Worm (Caenorhabditis elegans) whole organism, L1 larva: ENCODE data around the gene Y51A2B.8.

Source experiments
- C04F5.9 ChIP-seq: sonication (generic microtip); optimal IDR thresholded peaks from 2 replicates; lab custom pipeline; 2016; ENCODE audit warnings: missing genetic modification characterization, missing compliant biosample characterization
- C34B4.2 ChIP-seq: sonication (generic microtip); optimal IDR thresholded peaks from 2 replicates; lab custom pipeline; 2017; ENCODE audit warnings: mild to moderate bottlenecking, missing genetic modification characterization, missing compliant biosample characterization
- Y116A8C.19 ChIP-seq: sonication (generic microtip); optimal IDR thresholded peaks from 2 replicates; lab custom pipeline; 2016; ENCODE audit warnings: missing compliant biosample characterization, missing genetic modification characterization, borderline replicate concordance
- alr-1 ChIP-seq: fragments of 200-800 bp; sonication (Bioruptor generic); optimal IDR thresholded peaks from 2 replicates; lab custom pipeline; 2018; ENCODE audit warnings: borderline replicate concordance, mild to moderate bottlenecking, missing genetic modification characterization, missing compliant biosample characterization
- ceh-63 ChIP-seq: fragments of 200-800 bp; sonication (Bioruptor generic); optimal IDR thresholded peaks from 2 replicates; lab custom pipeline; 2018; ENCODE audit warnings: mild to moderate bottlenecking, missing genetic modification characterization, missing compliant biosample characterization
- ceh-8 ChIP-seq: fragments of 200-800 bp; sonication (Bioruptor generic); optimal IDR thresholded peaks from 2 replicates; lab custom pipeline; 2018; ENCODE audit warnings: mild to moderate bottlenecking, missing genetic modification characterization, moderate library complexity, missing compliant biosample characterization
- ceh-82 ChIP-seq, 3 experiments: fragments of 150-350 bp in 1 of 3; sonication (generic microtip) in 2 of 3; optimal IDR thresholded peaks; 2 replicates each; lab custom pipeline; 2014 to 2017; ENCODE audit warnings: missing biosample characterization in 3 of 3, missing genetic modification characterization in 3 of 3
- ceh-90 ChIP-seq: sonication (generic microtip); optimal IDR thresholded peaks from 2 replicates; lab custom pipeline; 2016; ENCODE audit warnings: missing genetic modification characterization, missing compliant biosample characterization
- efl-1 ChIP-seq, 4 experiments: fragments of 150-350 bp; optimal IDR thresholded peaks in 3 of 4; peaks in 1 of 4; 1 replicate in 1 of 4; 2 replicates in 3 of 4; lab custom pipeline; 2014; ENCODE audit warnings: missing biosample characterization in 2 of 4, missing genetic modification characterization in 2 of 4, missing genetic modification reagents in 2 of 4
- egl-13 ChIP-seq: sonication (generic microtip); optimal IDR thresholded peaks from 2 replicates; lab custom pipeline; 2016; ENCODE audit warnings: missing genotype, missing genetic modification reagents, missing genetic modification characterization, missing compliant biosample characterization
- elt-2 ChIP-seq: sonication (generic microtip); optimal IDR thresholded peaks from 2 replicates; lab custom pipeline; 2016; ENCODE audit warnings: missing genetic modification characterization, mild to moderate bottlenecking, inconsistent platforms, missing compliant biosample characterization, missing genetic modification reagents
- elt-3 ChIP-seq, 6 experiments: fragments of 150-350 bp in 1 of 6; sonication (generic microtip); optimal IDR thresholded peaks; 2 replicates each; lab custom pipeline; 2017 to 2018; ENCODE audit warnings: missing biosample characterization in 6 of 6, missing genetic modification characterization in 6 of 6, inconsistent platforms in 1 of 6
- fkh-10 ChIP-seq: sonication (generic microtip); optimal IDR thresholded peaks from 2 replicates; lab custom pipeline; 2017; ENCODE audit warnings: missing biosample characterization, missing genetic modification reagents, missing genetic modification characterization
- fkh-4 ChIP-seq: sonication (generic microtip); optimal IDR thresholded peaks from 2 replicates; lab custom pipeline; 2016; ENCODE audit warnings: missing compliant biosample characterization, missing genetic modification characterization, borderline replicate concordance
- hlh-4 ChIP-seq: sonication (generic microtip); optimal IDR thresholded peaks from 2 replicates; lab custom pipeline; 2016; ENCODE audit warnings: mild to moderate bottlenecking, missing genetic modification characterization, missing compliant biosample characterization
- isw-1 ChIP-seq: fragments of 200-800 bp; sonication (Bioruptor generic); IDR thresholded peaks from 2 replicates; pipeline ENCODE4 v1.3.6; 2022; ENCODE audit warnings: missing genetic modification characterization, missing compliant biosample characterization
- lin-13 ChIP-seq: fragments of 150-350 bp; optimal IDR thresholded peaks from 2 replicates; lab custom pipeline; 2014; ENCODE audit warnings: missing biosample characterization, missing genetic modification reagents, missing genetic modification characterization
- lin-39 ChIP-seq: fragments of 150-350 bp; optimal IDR thresholded peaks from 2 replicates; lab custom pipeline; 2014; ENCODE audit warnings: missing biosample characterization, missing genetic modification reagents, missing genetic modification characterization
- lir-3 ChIP-seq: sonication (generic microtip); optimal IDR thresholded peaks from 2 replicates; lab custom pipeline; 2016; ENCODE audit warnings: mild to moderate bottlenecking, missing genetic modification characterization, moderate library complexity, missing compliant biosample characterization; ENCODE audit not compliant: poor library complexity
- mdl-1 ChIP-seq, 2 experiments: fragments of 150-350 bp; optimal IDR thresholded peaks; 2 replicates each; lab custom pipeline; 2014 to 2017; ENCODE audit warnings: missing biosample characterization in 2 of 2, missing genetic modification characterization in 2 of 2, inconsistent platforms in 1 of 2
- mef-2 ChIP-seq: fragments of 150-350 bp; optimal IDR thresholded peaks from 2 replicates; lab custom pipeline; 2014; ENCODE audit warnings: missing biosample characterization, missing genetic modification characterization
- nhr-11 ChIP-seq: fragments of 150-350 bp; optimal IDR thresholded peaks from 2 replicates; lab custom pipeline; 2014; ENCODE audit warnings: missing biosample characterization, missing genetic modification characterization
- nhr-12 ChIP-seq: sonication (generic microtip); optimal IDR thresholded peaks from 2 replicates; lab custom pipeline; 2017; ENCODE audit warnings: missing biosample characterization, missing genetic modification characterization
- nhr-19 ChIP-seq: fragments of 200-800 bp; sonication (Bioruptor generic); conservative IDR thresholded peaks from 2 replicates; pipeline ENCODE4 v1.3.6; 2022; ENCODE audit warnings: missing genetic modification characterization, missing compliant biosample characterization
- nhr-20 ChIP-seq: sonication (generic microtip); optimal IDR thresholded peaks from 2 replicates; lab custom pipeline; 2016; ENCODE audit warnings: mild to moderate bottlenecking, missing genetic modification characterization, missing compliant biosample characterization
- nhr-28 ChIP-seq: fragments of 150-350 bp; optimal IDR thresholded peaks from 2 replicates; lab custom pipeline; 2014; ENCODE audit warnings: missing biosample characterization, missing genetic modification characterization
- nhr-47 ChIP-seq: sonication (generic microtip); optimal IDR thresholded peaks from 2 replicates; lab custom pipeline; 2016; ENCODE audit warnings: mild to moderate bottlenecking, missing genetic modification characterization, moderate library complexity, missing compliant biosample characterization
- nhr-76 ChIP-seq: sonication (generic microtip); optimal IDR thresholded peaks from 2 replicates; lab custom pipeline; 2017; ENCODE audit warnings: missing biosample characterization, missing genetic modification characterization
- nhr-77 ChIP-seq: fragments of 150-350 bp; optimal IDR thresholded peaks from 2 replicates; lab custom pipeline; 2014; ENCODE audit warnings: missing biosample characterization, missing genetic modification characterization
- nhr-84 ChIP-seq: sonication (generic microtip); optimal IDR thresholded peaks from 2 replicates; lab custom pipeline; 2017; ENCODE audit warnings: missing biosample characterization, missing genetic modification characterization
- nhr-90 ChIP-seq: sonication (generic microtip); optimal IDR thresholded peaks from 2 replicates; lab custom pipeline; 2016; ENCODE audit warnings: mild to moderate bottlenecking, missing genetic modification characterization, missing compliant biosample characterization; ENCODE audit not compliant: poor library complexity
- rnt-1 ChIP-seq: sonication (generic microtip); optimal IDR thresholded peaks from 2 replicates; lab custom pipeline; 2016; ENCODE audit warnings: mild to moderate bottlenecking, missing genetic modification characterization, moderate library complexity, missing compliant biosample characterization
- skn-1 ChIP-seq: fragments of 150-350 bp; optimal IDR thresholded peaks from 2 replicates; lab custom pipeline; 2014; ENCODE audit warnings: missing biosample characterization, missing genetic modification characterization
- sox-4 ChIP-seq: sonication (generic microtip); optimal IDR thresholded peaks from 2 replicates; lab custom pipeline; 2016; ENCODE audit warnings: missing genetic modification characterization, missing compliant biosample characterization
- sup-37 ChIP-seq: fragments of 200-800 bp; sonication (Bioruptor generic); optimal IDR thresholded peaks from 2 replicates; lab custom pipeline; 2018; ENCODE audit warnings: mild to moderate bottlenecking, missing genetic modification characterization, missing compliant biosample characterization
- tbx-2 ChIP-seq: sonication (generic microtip); optimal IDR thresholded peaks from 2 replicates; lab custom pipeline; 2016; ENCODE audit warnings: missing genetic modification characterization, missing compliant biosample characterization
- unc-130 ChIP-seq: fragments of 150-350 bp; optimal IDR thresholded peaks from 2 replicates; lab custom pipeline; 2017; ENCODE audit warnings: missing biosample characterization, missing genetic modification characterization, inconsistent platforms
- xbp-1 ChIP-seq: sonication (generic microtip); optimal IDR thresholded peaks from 2 replicates; lab custom pipeline; 2016; ENCODE audit warnings: missing genetic modification characterization, missing compliant biosample characterization
- zip-4 ChIP-seq: fragments of 200-800 bp; sonication (Bioruptor generic); optimal IDR thresholded peaks from 2 replicates; lab custom pipeline; 2018; ENCODE audit warnings: mild to moderate bottlenecking, missing genetic modification characterization, moderate library complexity, missing compliant biosample characterization
- ztf-4 ChIP-seq: fragments of 150-350 bp; optimal IDR thresholded peaks from 2 replicates; lab custom pipeline; 2014; ENCODE audit warnings: missing biosample characterization, missing genetic modification characterization

Y51A2B.8 gene

DNA sequence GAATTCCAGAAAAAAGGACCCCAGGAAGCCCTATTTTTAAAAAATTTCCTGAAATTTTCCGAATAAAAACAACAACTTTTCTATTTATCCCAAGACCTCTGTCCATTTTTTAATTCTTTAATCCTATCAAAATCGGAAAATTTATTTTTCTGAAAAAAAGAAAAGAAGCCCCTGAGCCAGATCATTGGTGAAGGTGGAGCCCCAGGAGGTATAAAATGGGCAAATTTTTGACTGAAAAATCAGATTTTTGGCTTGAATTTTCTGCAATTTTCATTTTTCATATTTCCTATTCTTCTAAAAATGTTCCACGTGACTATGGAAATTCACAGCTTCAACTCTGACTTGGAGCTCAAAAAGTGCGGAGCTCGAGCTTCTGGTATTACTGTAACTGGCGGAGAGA is at the start of gene Y51A2B.8:
Y51A2B.8 (plus strand) TSS at position 301 of the 400 bp plus-strand sequence.
- no peak for TF ChIP-seq unc-130
- no peak for TF ChIP-seq ztf-4 (tag; lab: Kevin White, UChicago)
- no peak for TF ChIP-seq skn-1 (tag; lab: Kevin White, UChicago)
- TF ChIP-seq hlh-4 (tag; lab: Kevin White, UChicago) = no peak
- TF ChIP-seq nhr-11 = no peak
- TF ChIP-seq C04F5.9 (tag; lab: Kevin White, UChicago) = no peak

DNA sequence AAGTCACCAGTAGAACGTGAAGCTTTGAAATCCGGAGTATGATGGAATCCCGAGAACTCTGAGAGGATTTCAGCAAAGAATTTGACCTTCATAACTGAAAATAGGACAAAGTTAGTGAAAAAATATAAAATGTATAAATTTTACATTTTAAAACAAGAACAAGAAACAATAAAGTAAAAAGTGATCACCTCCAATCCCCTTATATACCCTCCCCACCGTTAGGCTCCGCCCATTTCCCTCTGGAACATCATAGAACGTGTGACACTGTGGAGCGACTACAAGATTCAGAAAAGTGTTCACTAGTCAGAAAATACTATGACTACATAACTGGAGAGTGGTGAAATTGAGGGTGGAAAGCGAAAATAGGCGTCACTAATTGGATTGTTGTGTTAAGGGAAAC is 47.8 kb upstream of the Y51A2B.8 start, which contains the start of gene B0462.4:
B0462.4 (minus strand) TSS at position 101 of the 400 bp plus-strand sequence.
- no peak for TF ChIP-seq Y116A8C.19 (tag; lab: Kevin White, UChicago)
- no peak for TF ChIP-seq efl-1 (optimal IDR thresholded peaks at IDR 0.05; lab: Kevin White, UChicago)
- TF ChIP-seq efl-1 (GFP tag; optimal IDR thresholded peaks at IDR 0.05 in 1 of 2; lab: Kevin White, UChicago) = peak in 1 of 2 experiments; percentile 38
- TF ChIP-seq ceh-82 (tag; optimal IDR thresholded peaks at IDR 0.05; lab: Kevin White, UChicago) = no peak
- TF ChIP-seq, all 84 proteins: peak for 1

- TF ChIP-seq elt-3 (tag; optimal IDR thresholded peaks at IDR 0.05; lab: Kevin White, UChicago) (no peak), xbp-1 (tag; lab: Kevin White, UChicago) (no peak), unc-130 (no peak), zip-4 (GFP tag; lab: Kevin White, UChicago) (no peak), ztf-4 (tag; lab: Kevin White, UChicago) (no peak), nhr-28 (tag; lab: Kevin White, UChicago) (no peak), nhr-12 (tag; lab: Kevin White, UChicago) (no peak), nhr-90 (tag; lab: Kevin White, UChicago) (no peak), nhr-11 (no peak), alr-1 (tag; lab: Kevin White, UChicago) (no peak), mef-2 (tag; lab: Kevin White, UChicago) (no peak), nhr-47 (tag; lab: Kevin White, UChicago) (no peak), ceh-8 (GFP tag; lab: Kevin White, UChicago) (no peak), Y116A8C.19 (tag; lab: Kevin White, UChicago) (no peak), rnt-1 (no peak), nhr-76 (tag; lab: Kevin White, UChicago) (no peak), fkh-4 (tag; lab: Kevin White, UChicago) (no peak), mdl-1 (tag; optimal IDR thresholded peaks at IDR 0.05; lab: Kevin White, UChicago) (no peak), ceh-63 (GFP tag; lab: Kevin White, UChicago) (no peak)
Measured at ce11 chrV:18337643-18338042, 41.3 kb upstream of the Y51A2B.8 start.

DNA sequence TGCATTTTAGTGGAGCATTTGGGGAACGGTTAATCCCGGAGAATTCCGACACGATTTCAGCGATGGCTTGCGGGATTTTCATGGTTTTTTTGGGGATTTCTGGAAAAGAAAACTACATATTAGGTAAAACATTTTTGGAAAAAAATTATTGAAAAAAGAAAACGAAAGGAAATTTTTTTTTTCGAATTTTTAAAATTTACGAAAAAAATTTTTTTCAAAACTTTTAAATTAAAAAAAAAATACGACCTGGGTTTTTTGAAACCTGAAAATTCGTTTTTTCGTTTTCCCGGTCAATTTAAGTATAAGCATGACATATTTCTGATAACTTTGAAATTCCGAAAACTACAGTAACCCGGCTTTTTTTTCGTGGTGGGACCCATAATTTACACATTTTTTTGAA is 39.1 kb upstream of the Y51A2B.8 start, which contains the start of gene C08E8.10:
C08E8.10 (minus strand) TSS at position 101 of the 400 bp plus-strand sequence.
- no peak for TF ChIP-seq fkh-10 (GFP tag; lab: Kevin White, UChicago)
- no peak for TF ChIP-seq lin-39 (tag; lab: Kevin White, UChicago)

DNA sequence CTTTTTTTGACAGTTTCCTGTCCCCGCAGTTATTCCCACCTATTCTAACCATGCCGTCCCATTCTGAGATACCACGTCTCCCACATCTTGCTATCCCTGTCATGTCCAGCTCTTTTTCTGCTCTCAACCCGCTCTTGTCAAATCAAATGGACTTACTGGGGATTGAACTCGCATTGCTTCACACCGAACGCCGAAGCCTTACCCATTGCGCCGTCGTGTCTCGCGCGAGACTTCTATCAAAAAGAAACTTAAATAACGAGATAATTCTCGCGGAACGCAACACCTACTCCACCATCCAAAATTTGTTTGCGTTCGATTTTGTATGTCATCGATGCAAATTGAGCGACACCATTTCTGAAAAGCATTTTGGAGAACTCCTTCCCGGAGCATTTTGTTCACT is 34.7 kb upstream of the Y51A2B.8 start:
- TF ChIP-seq lin-13 (no peak), nhr-12 (tag; lab: Kevin White, UChicago) (no peak), ceh-63 (GFP tag; lab: Kevin White, UChicago) (no peak)

DNA sequence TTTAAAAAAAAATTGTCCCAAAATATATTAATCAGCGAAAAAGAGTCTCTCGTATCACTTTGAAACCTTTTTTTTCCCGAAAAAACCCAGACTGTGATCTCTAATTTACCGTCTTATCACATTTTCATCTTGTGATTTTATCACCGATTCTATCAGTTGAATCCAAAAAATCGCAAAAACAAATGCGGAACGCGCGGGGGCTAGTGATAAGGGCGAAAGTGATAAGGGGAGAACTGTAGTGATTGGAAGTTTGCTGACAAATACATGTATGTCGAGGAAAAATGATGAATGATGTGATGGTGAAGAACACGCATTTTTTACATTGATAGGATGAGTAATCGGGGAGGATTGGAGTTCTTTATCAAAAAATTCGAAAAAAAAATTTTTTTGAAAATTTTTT is 32.8 kb upstream of the Y51A2B.8 start:
- TF ChIP-seq ceh-8 (GFP tag; lab: Kevin White, UChicago) (no peak), nhr-84 (tag; lab: Kevin White, UChicago) (no peak), C34B4.2 (tag; lab: Kevin White, UChicago) (no peak), lin-39 (tag; lab: Kevin White, UChicago) (no peak), isw-1 (GFP tag; lab: Robert Waterston, UW) (no peak), lir-3 (tag; lab: Kevin White, UChicago) (no peak), nhr-77 (no peak), ceh-63 (GFP tag; lab: Kevin White, UChicago) (no peak), mdl-1 (tag; optimal IDR thresholded peaks at IDR 0.05; lab: Kevin White, UChicago) (peak in 1 of 2 experiments; percentile 55), egl-13 (tag; lab: Kevin White, UChicago) (no peak), rnt-1 (no peak), nhr-76 (tag; lab: Kevin White, UChicago) (no peak), ceh-90 (no peak), elt-2 (tag; lab: Kevin White, UChicago) (peak; percentile 100), sox-4 (tag; lab: Kevin White, UChicago) (no peak), Y116A8C.19 (tag; lab: Kevin White, UChicago) (no peak), nhr-12 (tag; lab: Kevin White, UChicago) (no peak), nhr-19 (GFP tag; lab: Robert Waterston, UW) (peak; percentile 35), tbx-2 (tag; lab: Kevin White, UChicago) (peak; percentile 18), sup-37 (GFP tag; lab: Kevin White, UChicago) (no peak), nhr-47 (tag; lab: Kevin White, UChicago) (no peak), nhr-20 (tag; lab: Kevin White, UChicago) (peak; percentile 71)
